Worm (Caenorhabditis elegans) whole organism, L4 larva: ENCODE results near the gene F08F3.1.
"Not testable (repeated sequence)": the region's sequence is repeated elsewhere in the genome, so short reads cannot be mapped to it uniquely, and the experiment has no call there.

Experiments
- ama-1 ChIP-seq: fragments of 150-350 bp; optimal IDR thresholded peaks from 2 replicates; lab custom pipeline; 2014; ENCODE audit warnings: inconsistent platforms, mixed read lengths
- ces-1 ChIP-seq: fragments of 150-350 bp; sonication (generic microtip); optimal IDR thresholded peaks from 4 replicates; lab custom pipeline; 2014; ENCODE audit warnings: missing biosample characterization, missing genetic modification reagents, missing genetic modification characterization
- ctbp-1 ChIP-seq: fragments of 200-800 bp; sonication (Bioruptor generic); IDR thresholded peaks from 2 replicates; pipeline ENCODE4 v1.3.6; 2022; ENCODE audit warnings: missing genetic modification reagents, missing genetic modification characterization, missing compliant biosample characterization
- dmd-6 ChIP-seq: fragments of 200-800 bp; sonication (Bioruptor generic); IDR thresholded peaks from 2 replicates; pipeline ENCODE4 v1.3.6; 2022; ENCODE audit warnings: missing genetic modification reagents, missing genetic modification characterization, missing compliant biosample characterization
- duxl-1 ChIP-seq: sonication (generic microtip); optimal IDR thresholded peaks from 2 replicates; lab custom pipeline; 2016; ENCODE audit warnings: mild to moderate bottlenecking, missing genetic modification characterization, moderate library complexity, missing compliant biosample characterization; ENCODE audit not compliant: poor library complexity
- egl-43 ChIP-seq: fragments of 200-800 bp; sonication (Bioruptor generic); IDR thresholded peaks from 2 replicates; pipeline ENCODE4 v1.3.6; 2022; ENCODE audit warnings: missing genetic modification reagents, missing genetic modification characterization, missing compliant biosample characterization
- jun-1 ChIP-seq: fragments of 150-350 bp; optimal IDR thresholded peaks from 2 replicates; lab custom pipeline; 2014; ENCODE audit warnings: missing biosample characterization, missing genetic modification reagents, missing genetic modification characterization
- lsy-2 ChIP-seq, 2 experiments: fragments of 150-350 bp in 1 of 2; sonication (generic microtip) in 1 of 2; optimal IDR thresholded peaks; 2 replicates each; lab custom pipeline; 2014 to 2017; ENCODE audit warnings: missing biosample characterization in 2 of 2, missing genetic modification characterization in 2 of 2
- nhr-11 ChIP-seq: fragments of 150-350 bp; optimal IDR thresholded peaks from 2 replicates; lab custom pipeline; 2014; ENCODE audit warnings: missing biosample characterization, missing genetic modification characterization
- nhr-76 ChIP-seq: fragments of 150-350 bp; optimal IDR thresholded peaks from 2 replicates; lab custom pipeline; 2014; ENCODE audit warnings: missing biosample characterization, missing genetic modification characterization
- set-16 ChIP-seq: fragments of 200-800 bp; sonication (Bioruptor generic); IDR thresholded peaks from 2 replicates; pipeline ENCODE4 v1.3.6; 2022; ENCODE audit warnings: missing genetic modification reagents, missing genetic modification characterization, missing compliant biosample characterization
- tra-1 ChIP-seq: fragments of 200-800 bp; sonication (Bioruptor generic); IDR thresholded peaks from 2 replicates; pipeline ENCODE4 v1.3.6; 2022; ENCODE audit warnings: missing genetic modification reagents, missing genetic modification characterization, missing compliant biosample characterization
- zip-2 ChIP-seq: fragments of 150-350 bp; optimal IDR thresholded peaks from 2 replicates; lab custom pipeline; 2014; ENCODE audit warnings: missing biosample characterization, missing genetic modification characterization

- not testable (repeated sequence) for TF ChIP-seq set-16; egl-43; ama-1 (lab: Kevin White, UChicago); ctbp-1; nhr-76; zip-2 (tag; lab: Kevin White, UChicago); tra-1 (GFP tag; lab: Robert Waterston, UW); dmd-6 (GFP tag; lab: Robert Waterston, UW); nhr-11 (tag; lab: Kevin White, UChicago); lsy-2 (tag; optimal IDR thresholded peaks at IDR 0.05; lab: Kevin White, UChicago); duxl-1 (tag; lab: Kevin White, UChicago); ces-1; jun-1 (tag; lab: Kevin White, UChicago)
Observed at ce11 chrV:5468489-5468888, 22.6 kb downstream of the F08F3.1 start, which contains the start of gene ZC317.6.
